Worm (Caenorhabditis elegans) whole organism, mixed stage, embryonic: ENCODE measurements around the gene mdf-2.
A peak's percentile ranks its signal among the peaks of the same experiment; 100 is the strongest.

Experiments
- M03D4.4 ChIP-seq: sonication (generic microtip); optimal IDR thresholded peaks from 2 replicates; lab custom pipeline; 2017; ENCODE audit warnings: mild to moderate bottlenecking, missing genetic modification characterization, missing compliant biosample characterization
- blmp-1 ChIP-seq: fragments of 150-350 bp; optimal IDR thresholded peaks from 2 replicates; lab custom pipeline; 2014; ENCODE audit warnings: missing biosample characterization, missing genetic modification characterization
- ceh-39 ChIP-seq: fragments of 150-350 bp; optimal IDR thresholded peaks from 2 replicates; lab custom pipeline; 2014; ENCODE audit warnings: missing biosample characterization, missing genetic modification characterization
- ceh-83 ChIP-seq: fragments of 200-800 bp; sonication (Bioruptor generic); optimal IDR thresholded peaks from 2 replicates; lab custom pipeline; 2018; ENCODE audit warnings: mild to moderate bottlenecking, missing genetic modification characterization, missing compliant biosample characterization
- ces-1 ChIP-seq: fragments of 150-350 bp; optimal IDR thresholded peaks from 2 replicates; lab custom pipeline; 2014; ENCODE audit warnings: missing biosample characterization, missing genetic modification reagents, missing genetic modification characterization
- cnd-1 ChIP-seq: fragments of 200-800 bp; sonication (Bioruptor generic); optimal IDR thresholded peaks from 2 replicates; lab custom pipeline; 2018; ENCODE audit warnings: mild to moderate bottlenecking, missing genetic modification characterization, missing compliant biosample characterization
- drap-1 ChIP-seq: fragments of 200-800 bp; sonication (Bioruptor generic); optimal IDR thresholded peaks from 3 replicates; lab custom pipeline; 2018; ENCODE audit warnings: mild to moderate bottlenecking, missing genetic modification characterization, missing compliant biosample characterization
- elt-1 ChIP-seq: sonication (generic microtip); optimal IDR thresholded peaks from 2 replicates; lab custom pipeline; 2017; ENCODE audit warnings: missing genetic modification characterization, mild to moderate bottlenecking, missing compliant biosample characterization, antibody characterized with exemption, moderate library complexity, borderline replicate concordance; ENCODE audit not compliant: insufficient read depth
- elt-3 ChIP-seq: fragments of 150-350 bp; optimal IDR thresholded peaks from 2 replicates; lab custom pipeline; 2014; ENCODE audit warnings: missing biosample characterization, missing genetic modification characterization
- flh-1 ChIP-seq: fragments of 200-800 bp; sonication (Bioruptor generic); optimal IDR thresholded peaks from 2 replicates; lab custom pipeline; 2018; ENCODE audit warnings: mild to moderate bottlenecking, missing genetic modification characterization, moderate library complexity, missing compliant biosample characterization
- ham-2 ChIP-seq: fragments of 200-800 bp; sonication (Bioruptor generic); optimal IDR thresholded peaks from 2 replicates; lab custom pipeline; 2018; ENCODE audit warnings: mild to moderate bottlenecking, missing genetic modification characterization, missing compliant biosample characterization
- hlh-1 ChIP-seq: fragments of 150-350 bp; optimal IDR thresholded peaks from 2 replicates; lab custom pipeline; 2014; ENCODE audit warnings: missing biosample characterization, missing genetic modification reagents, missing genetic modification characterization
- lin-13 ChIP-seq: fragments of 150-350 bp; optimal IDR thresholded peaks from 2 replicates; lab custom pipeline; 2014; ENCODE audit warnings: missing biosample characterization, missing genetic modification characterization
- lin-32 ChIP-seq: fragments of 200-800 bp; sonication (Bioruptor generic); optimal IDR thresholded peaks from 2 replicates; lab custom pipeline; 2018; ENCODE audit warnings: mild to moderate bottlenecking, missing genetic modification characterization, missing compliant biosample characterization
- lsy-2 ChIP-seq: fragments of 150-350 bp; optimal IDR thresholded peaks from 2 replicates; lab custom pipeline; 2014; ENCODE audit warnings: missing biosample characterization, missing genetic modification characterization
- mls-2 ChIP-seq: sonication (generic microtip); optimal IDR thresholded peaks from 2 replicates; lab custom pipeline; 2016; ENCODE audit warnings: mild to moderate bottlenecking, missing genetic modification characterization, moderate library complexity, missing compliant biosample characterization
- nhr-12 ChIP-seq: fragments of 150-350 bp; optimal IDR thresholded peaks from 2 replicates; lab custom pipeline; 2014; ENCODE audit warnings: missing biosample characterization, missing genetic modification characterization
- nhr-237 ChIP-seq: fragments of 150-350 bp; optimal IDR thresholded peaks from 2 replicates; lab custom pipeline; 2014; ENCODE audit warnings: missing biosample characterization, missing genetic modification characterization
- nhr-28 ChIP-seq: fragments of 150-350 bp; optimal IDR thresholded peaks from 2 replicates; lab custom pipeline; 2014; ENCODE audit warnings: missing biosample characterization, missing genetic modification characterization
- nhr-76 ChIP-seq: sonication (generic microtip); optimal IDR thresholded peaks from 2 replicates; lab custom pipeline; 2017; ENCODE audit warnings: missing biosample characterization, missing genetic modification characterization
- pha-4 ChIP-seq: fragments of 150-350 bp; optimal IDR thresholded peaks from 2 replicates; lab custom pipeline; 2018; ENCODE audit warnings: missing biosample characterization, missing genetic modification reagents, missing genetic modification characterization
- sem-2 ChIP-seq: fragments of 200-800 bp; sonication (Bioruptor generic); optimal IDR thresholded peaks from 2 replicates; lab custom pipeline; 2018; ENCODE audit warnings: mild to moderate bottlenecking, missing genetic modification characterization, missing compliant biosample characterization
- snpc-4 ChIP-seq: fragments of 150-350 bp; optimal IDR thresholded peaks from 2 replicates; lab custom pipeline; 2014; ENCODE audit warnings: missing biosample characterization, missing genetic modification characterization
- sptf-1 ChIP-seq: sonication (generic microtip); optimal IDR thresholded peaks from 2 replicates; lab custom pipeline; 2017; ENCODE audit warnings: mild to moderate bottlenecking, missing genetic modification characterization, moderate library complexity, missing compliant biosample characterization
- tbx-8 ChIP-seq: fragments of 200-800 bp; sonication (Bioruptor generic); optimal IDR thresholded peaks from 2 replicates; lab custom pipeline; 2018; ENCODE audit warnings: mild to moderate bottlenecking, missing genetic modification characterization, moderate library complexity, missing compliant biosample characterization
- unc-120 ChIP-seq: sonication (generic microtip); optimal IDR thresholded peaks from 2 replicates; lab custom pipeline; 2017; ENCODE audit warnings: missing genetic modification characterization, missing compliant biosample characterization; ENCODE audit not compliant: poor library complexity, severe bottlenecking
- unc-39 ChIP-seq: fragments of 150-350 bp; optimal IDR thresholded peaks from 2 replicates; lab custom pipeline; 2014; ENCODE audit warnings: missing biosample characterization, missing genetic modification characterization
- unc-62 ChIP-seq: fragments of 150-350 bp; optimal IDR thresholded peaks from 2 replicates; lab custom pipeline; 2014; ENCODE audit warnings: missing biosample characterization, missing genetic modification reagents, missing genetic modification characterization
- zip-8 ChIP-seq: fragments of 150-350 bp; optimal IDR thresholded peaks from 2 replicates; lab custom pipeline; 2014; ENCODE audit warnings: missing biosample characterization, missing genetic modification characterization
- ztf-11 ChIP-seq: fragments of 150-350 bp; optimal IDR thresholded peaks from 2 replicates; lab custom pipeline; 2014; ENCODE audit warnings: missing biosample characterization, missing genetic modification characterization

mdf-2 gene

DNA sequence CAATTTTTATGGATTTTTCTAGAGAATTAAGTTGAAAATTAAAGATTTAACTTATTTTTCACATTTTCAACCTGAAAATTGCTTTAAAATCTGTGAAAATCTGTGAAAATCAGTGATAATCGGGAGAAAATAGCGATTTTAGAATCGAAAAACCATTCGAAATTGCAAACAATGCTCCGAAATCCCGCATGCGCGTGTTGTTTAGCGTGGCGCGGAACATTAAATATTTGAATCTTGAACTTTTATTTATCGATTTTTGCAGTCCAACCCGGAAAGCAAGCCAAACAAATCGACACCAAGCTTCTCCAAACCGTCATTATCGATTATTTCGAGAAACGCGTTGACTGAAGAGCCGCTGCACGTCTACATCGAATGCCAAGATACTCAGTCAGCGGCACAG lies 30.0 kb downstream of the mdf-2 start:
- TF ChIP-seq tbx-8 (GFP tag; lab: Kevin White, UChicago) (no peak), nhr-237 (tag; lab: Kevin White, UChicago) (no peak), pha-4 (tag; lab: Kevin White, UChicago) (no peak)

DNA sequence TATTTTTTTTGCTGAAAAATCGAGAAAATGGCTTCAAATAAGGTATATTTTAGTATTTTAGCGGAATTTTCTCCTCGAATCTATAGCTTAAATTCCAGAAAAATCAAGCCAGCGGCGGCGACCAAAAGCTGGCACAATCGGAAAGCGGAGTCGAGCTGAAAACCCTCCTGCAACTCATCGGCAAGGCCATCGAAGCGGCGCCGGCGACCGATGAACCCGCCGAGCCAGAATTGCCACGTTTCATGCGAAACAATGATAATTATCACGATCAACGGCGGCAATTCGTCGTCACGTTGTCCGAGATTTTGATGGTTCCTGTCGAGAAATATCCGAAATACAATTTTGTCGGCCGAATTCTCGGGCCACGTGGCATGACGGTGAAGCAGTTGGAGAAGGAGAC lies 30.5 kb downstream of the mdf-2 start, which contains the start of gene Y69A2AR.32:
Gene Y69A2AR.32, plus strand, starts transcription at position 28 of the 400 bp plus-strand sequence.
- TF ChIP-seq pha-4 (tag; lab: Kevin White, UChicago) (no peak), zip-8 (tag; lab: Kevin White, UChicago) (no peak), mls-2 (tag; lab: Kevin White, UChicago) (no peak), flh-1 (GFP tag; lab: Kevin White, UChicago) (no peak), drap-1 (GFP tag; lab: Kevin White, UChicago) (no peak), nhr-28 (tag; lab: Kevin White, UChicago) (no peak), elt-1 (tag; lab: Kevin White, UChicago) (no peak), ces-1 (GFP tag; lab: Kevin White, UChicago) (no peak), sptf-1 (tag; lab: Kevin White, UChicago) (no peak), unc-39 (tag; lab: Kevin White, UChicago) (no peak), snpc-4 (no peak)

DNA sequence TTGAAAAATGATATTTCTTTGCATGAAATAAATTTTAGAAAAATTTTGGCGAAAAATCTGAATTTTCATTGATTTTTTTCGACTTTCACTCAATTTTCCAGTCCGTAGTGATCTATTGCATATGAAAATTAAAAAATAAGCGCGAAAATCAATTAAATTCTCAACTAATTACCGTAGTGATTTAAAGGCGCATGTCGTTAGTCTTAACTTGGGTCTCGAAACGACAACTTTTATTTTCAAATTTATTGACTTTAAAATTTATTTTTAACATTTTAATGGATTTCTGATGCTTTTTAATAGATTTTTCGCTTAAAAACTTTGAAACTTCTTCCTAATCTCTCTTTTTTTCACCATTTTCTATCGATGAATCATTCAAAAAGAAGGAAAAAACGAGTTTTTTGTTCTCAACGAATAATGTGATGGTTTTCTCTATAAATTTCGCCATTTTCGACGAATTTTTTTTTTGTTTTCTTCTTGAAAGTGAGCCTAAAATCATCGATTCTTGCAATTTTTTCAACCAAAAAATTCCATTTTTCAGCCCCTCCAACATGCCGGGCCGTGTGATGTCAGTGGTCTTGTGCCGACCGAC lies 33.3 kb downstream of the mdf-2 start, which contains the start of gene vamp-7:
Gene vamp-7, plus strand, starts transcription at position 539 of the 589 bp plus-strand sequence.
- TF ChIP-seq ztf-11 (tag; lab: Kevin White, UChicago) = no peak
- no peak for TF ChIP-seq ceh-83 (GFP tag; lab: Kevin White, UChicago)
- TF ChIP-seq ceh-39 (tag; lab: Kevin White, UChicago) = no peak
- TF ChIP-seq snpc-4 = no peak
- no peak for TF ChIP-seq nhr-28 (tag; lab: Kevin White, UChicago)
- TF ChIP-seq zip-8 (tag; lab: Kevin White, UChicago) = no peak
- TF ChIP-seq ham-2 (GFP tag; lab: Kevin White, UChicago) = no peak
- no peak for TF ChIP-seq hlh-1 (tag; lab: Kevin White, UChicago)
- no peak for TF ChIP-seq unc-62 (GFP tag; lab: Kevin White, UChicago)
- no peak for TF ChIP-seq tbx-8 (GFP tag; lab: Kevin White, UChicago)
- TF ChIP-seq flh-1 (GFP tag; lab: Kevin White, UChicago) = no peak
- no peak for TF ChIP-seq ces-1 (GFP tag; lab: Kevin White, UChicago)
- no peak for TF ChIP-seq blmp-1 (tag; lab: Kevin White, UChicago)
- no peak for TF ChIP-seq lsy-2
- TF ChIP-seq lin-13 (tag; lab: Kevin White, UChicago) = no peak

DNA sequence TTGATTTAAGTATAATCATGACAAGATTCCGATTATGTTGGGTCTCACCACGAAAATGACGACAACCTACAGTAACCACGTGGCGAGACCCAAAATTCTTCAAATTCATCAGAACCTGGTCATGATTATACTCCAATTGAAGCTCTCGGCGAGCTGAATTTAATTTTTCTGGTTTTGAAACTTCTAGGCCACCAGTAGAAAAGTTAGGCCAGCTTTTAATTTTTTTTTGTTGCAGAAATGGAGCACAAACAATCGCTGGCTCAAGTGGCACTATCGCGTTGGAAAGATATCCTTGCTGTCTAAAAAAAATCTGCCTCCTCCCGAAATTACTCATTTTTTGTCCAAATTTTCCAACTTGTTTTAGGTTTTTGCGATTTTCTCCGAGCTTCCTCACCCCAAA lies 34.4 kb downstream of the mdf-2 start:
- TF ChIP-seq ham-2 (GFP tag; lab: Kevin White, UChicago) (no peak), sem-2 (GFP tag; lab: Kevin White, UChicago) (no peak), unc-120 (tag; lab: Kevin White, UChicago) (no peak), cnd-1 (tag; lab: Kevin White, UChicago) (no peak), drap-1 (GFP tag; lab: Kevin White, UChicago) (no peak), flh-1 (GFP tag; lab: Kevin White, UChicago) (no peak), snpc-4 (no peak)

DNA sequence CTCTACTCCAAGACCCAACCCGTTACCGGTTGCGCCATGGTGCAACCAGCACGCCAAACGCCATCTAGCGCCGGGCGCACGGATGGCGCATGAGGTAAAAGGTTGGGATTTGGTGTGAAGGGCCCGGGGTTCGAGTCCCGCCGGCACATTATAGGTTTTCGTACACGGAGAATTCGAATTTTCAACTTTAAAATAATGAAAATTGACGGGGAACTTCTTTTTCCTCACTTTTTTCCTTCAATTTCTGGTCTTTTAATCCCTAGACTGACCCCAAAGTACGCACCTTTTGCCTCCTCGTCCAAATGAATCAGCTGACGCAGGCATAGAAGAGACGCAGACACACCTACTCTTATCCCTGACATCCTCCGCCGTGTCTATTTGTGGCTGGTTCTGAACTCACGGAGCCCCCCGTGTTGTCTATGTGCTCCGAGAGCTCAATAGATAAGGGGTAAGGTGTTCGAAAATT lies 37.3 kb downstream of the mdf-2 start:
- TF ChIP-seq elt-3 (tag; lab: Kevin White, UChicago) (no peak), elt-1 (tag; lab: Kevin White, UChicago) (no peak), mls-2 (tag; lab: Kevin White, UChicago) (no peak), hlh-1 (tag; lab: Kevin White, UChicago) (peak; percentile 88), nhr-12 (tag; lab: Kevin White, UChicago) (no peak), unc-120 (tag; lab: Kevin White, UChicago) (peak; percentile 82), unc-62 (GFP tag; lab: Kevin White, UChicago) (no peak), M03D4.4 (no peak), lin-32 (no peak), nhr-76 (tag; lab: Kevin White, UChicago) (no peak)
